Fruit fly (Drosophila melanogaster) whole organism, embryonic: ENCODE data around the gene fit.

Experiments
- Asciz ChIP-seq: fragments of 200-800 bp; sonication (Bioruptor generic); optimal IDR thresholded peaks from 2 replicates; lab custom pipeline; 2017; ENCODE audit warnings: missing biosample characterization, mild to moderate bottlenecking, missing genetic modification characterization, missing genetic modification reagents
- CG10147 ChIP-seq: fragments of 200-800 bp; sonication (Bioruptor generic); optimal IDR thresholded peaks from 2 replicates; lab custom pipeline; 2019; ENCODE audit warnings: missing biosample characterization, mild to moderate bottlenecking, missing genetic modification characterization, moderate library complexity
- CG10979 ChIP-seq: fragments of 200-800 bp; sonication (Bioruptor generic); optimal IDR thresholded peaks from 2 replicates; lab custom pipeline; 2018; ENCODE audit warnings: missing biosample characterization, mild to moderate bottlenecking, missing genetic modification characterization, moderate library complexity
- CG11723 ChIP-seq: fragments of 200-800 bp; sonication (Bioruptor generic); optimal IDR thresholded peaks from 2 replicates; lab custom pipeline; 2017; ENCODE audit warnings: missing biosample characterization, mild to moderate bottlenecking, missing genetic modification characterization
- CG13624 ChIP-seq: fragments of 200-800 bp; sonication (Bioruptor generic); optimal IDR thresholded peaks from 2 replicates; lab custom pipeline; 2016; ENCODE audit warnings: missing biosample characterization, missing genetic modification characterization
- CG14014 ChIP-seq: fragments of 200-800 bp; sonication (Bioruptor generic); IDR thresholded peaks from 2 replicates; pipeline ENCODE4 v1.3.6; 2022; ENCODE audit warnings: missing biosample characterization, missing genetic modification characterization
- CG15479 ChIP-seq: fragments of 200-800 bp; sonication (Bioruptor generic); optimal IDR thresholded peaks from 3 replicates; lab custom pipeline; 2019; ENCODE audit warnings: missing biosample characterization, mild to moderate bottlenecking, missing genetic modification characterization, moderate library complexity
- CG17912 ChIP-seq: fragments of 200-800 bp; sonication (Bioruptor generic); optimal IDR thresholded peaks from 2 replicates; lab custom pipeline; 2018; ENCODE audit warnings: missing biosample characterization, mild to moderate bottlenecking, missing genetic modification characterization
- CG1832 ChIP-seq: fragments of 200-800 bp; sonication (Bioruptor generic); optimal IDR thresholded peaks from 2 replicates; lab custom pipeline; 2017; ENCODE audit warnings: missing biosample characterization, mild to moderate bottlenecking, missing genetic modification characterization, inconsistent platforms
- CG18599 ChIP-seq: fragments of 200-800 bp; sonication (Bioruptor generic); optimal IDR thresholded peaks from 3 replicates; lab custom pipeline; 2017; ENCODE audit warnings: missing biosample characterization, missing genetic modification characterization, mild to moderate bottlenecking, moderate library complexity, missing genetic modification reagents
- CG2120 ChIP-seq: fragments of 200-800 bp; sonication (Bioruptor generic); optimal IDR thresholded peaks from 3 replicates; lab custom pipeline; 2016; ENCODE audit warnings: missing biosample characterization, missing genetic modification characterization
- CG2712 ChIP-seq: fragments of 200-800 bp; optimal IDR thresholded peaks from 3 replicates; lab custom pipeline; 2019; ENCODE audit warnings: missing biosample characterization, mild to moderate bottlenecking, missing genetic modification characterization, moderate library complexity
- CG2875 ChIP-seq: fragments of 200-800 bp; sonication (Bioruptor generic); optimal IDR thresholded peaks from 2 replicates; lab custom pipeline; 2017; ENCODE audit warnings: missing biosample characterization, mild to moderate bottlenecking, missing genetic modification characterization, missing genetic modification reagents
- CG33213 ChIP-seq: fragments of 200-800 bp; sonication (Bioruptor generic); optimal IDR thresholded peaks from 3 replicates; lab custom pipeline; 2016; ENCODE audit warnings: missing biosample characterization, missing genetic modification characterization
- CG3838 ChIP-seq: fragments of 200-800 bp; sonication (Bioruptor generic); optimal IDR thresholded peaks from 3 replicates; lab custom pipeline; 2016; ENCODE audit warnings: missing biosample characterization, missing genetic modification characterization
- CG4617 ChIP-seq: fragments of 200-800 bp; sonication (Bioruptor generic); optimal IDR thresholded peaks from 3 replicates; lab custom pipeline; 2016; ENCODE audit warnings: missing biosample characterization, missing genetic modification characterization, borderline replicate concordance
- CG4854 ChIP-seq: fragments of 200-800 bp; sonication (Bioruptor generic); optimal IDR thresholded peaks from 2 replicates; lab custom pipeline; 2016; ENCODE audit warnings: missing biosample characterization, missing genetic modification characterization, inconsistent platforms
- CG6813 ChIP-seq: fragments of 200-800 bp; sonication (Bioruptor generic); optimal IDR thresholded peaks from 2 replicates; lab custom pipeline; 2017; ENCODE audit warnings: missing biosample characterization, missing genetic modification characterization, mild to moderate bottlenecking, moderate library complexity, missing genetic modification reagents
- CG7745 ChIP-seq: fragments of 200-800 bp; sonication (Bioruptor generic); optimal IDR thresholded peaks from 2 replicates; lab custom pipeline; 2018; ENCODE audit warnings: missing biosample characterization, mild to moderate bottlenecking, missing genetic modification characterization, moderate library complexity
- CG8281 ChIP-seq: fragments of 200-800 bp; sonication (Bioruptor generic); optimal IDR thresholded peaks from 2 replicates; lab custom pipeline; 2018; ENCODE audit warnings: missing biosample characterization, mild to moderate bottlenecking, missing genetic modification characterization, moderate library complexity
- CG8359 ChIP-seq: fragments of 200-800 bp; sonication (Bioruptor generic); optimal IDR thresholded peaks from 2 replicates; lab custom pipeline; 2017; ENCODE audit warnings: missing biosample characterization, mild to moderate bottlenecking, missing genetic modification characterization, borderline replicate concordance
- CG8478 ChIP-seq: fragments of >200 bp; optimal IDR thresholded peaks from 2 replicates; lab custom pipeline; 2018
- CTCF ChIP-seq: fragments of 200-800 bp; sonication (Bioruptor generic); optimal IDR thresholded peaks from 2 replicates; lab custom pipeline; 2017; ENCODE audit warnings: missing biosample characterization, mild to moderate bottlenecking, missing genetic modification characterization, moderate library complexity
- Chrac-16 ChIP-seq: fragments of 200-800 bp; sonication (Bioruptor generic); optimal IDR thresholded peaks from 3 replicates; lab custom pipeline; 2016; ENCODE audit warnings: missing biosample characterization, missing genetic modification characterization
- E2f1 ChIP-seq: fragments of 200-800 bp; sonication (Bioruptor generic); IDR thresholded peaks from 2 replicates; pipeline ENCODE4 v1.3.6; 2022; ENCODE audit warnings: missing biosample characterization, missing genetic modification characterization
- E2f2 ChIP-seq: fragments of 200-800 bp; sonication (Bioruptor generic); IDR thresholded peaks from 2 replicates; pipeline ENCODE4 v1.3.6; 2022; ENCODE audit warnings: missing biosample characterization, missing genetic modification characterization
- Kr ChIP-seq: fragments of 200-800 bp; sonication (Bioruptor generic); optimal IDR thresholded peaks from 2 replicates; lab custom pipeline; 2017; ENCODE audit warnings: missing biosample characterization, mild to moderate bottlenecking, missing genetic modification characterization
- Lpt ChIP-seq: fragments of >200 bp; optimal IDR thresholded peaks from 2 replicates; lab custom pipeline; 2018; ENCODE audit warnings: missing biosample characterization, missing genetic modification characterization
- Opbp ChIP-seq: fragments of 200-800 bp; sonication (Bioruptor generic); IDR thresholded peaks from 3 replicates; pipeline ENCODE4 v1.3.6; 2022; ENCODE audit warnings: missing biosample characterization, missing genetic modification characterization; ENCODE audit not compliant: partially characterized antibody
- Scr ChIP-seq: fragments of 200-800 bp; sonication (Bioruptor generic); IDR thresholded peaks from 2 replicates; pipeline ENCODE4 v1.3.6; 2022; ENCODE audit warnings: missing biosample characterization, missing genetic modification characterization; ENCODE audit not compliant: partially characterized antibody
- Sry-δ ChIP-seq: fragments of 200-800 bp; sonication (Bioruptor generic); optimal IDR thresholded peaks from 2 replicates; lab custom pipeline; 2016; ENCODE audit warnings: missing biosample characterization, missing genetic modification characterization
- bowl ChIP-seq: fragments of 200-800 bp; sonication (Bioruptor generic); IDR thresholded peaks from 2 replicates; pipeline ENCODE4 v1.3.6; 2022; ENCODE audit warnings: missing biosample characterization, missing genetic modification characterization
- cwo ChIP-seq: fragments of 200-800 bp; sonication (Bioruptor generic); optimal IDR thresholded peaks from 3 replicates; lab custom pipeline; 2017; ENCODE audit warnings: missing biosample characterization, missing genetic modification characterization, mild to moderate bottlenecking, moderate library complexity, missing genetic modification reagents
- da ChIP-seq: fragments of 200-800 bp; sonication (Bioruptor generic); optimal IDR thresholded peaks from 2 replicates; lab custom pipeline; 2016; ENCODE audit warnings: missing biosample characterization, missing genetic modification characterization
- emc ChIP-seq: fragments of 200-800 bp; sonication (Bioruptor generic); optimal IDR thresholded peaks from 2 replicates; lab custom pipeline; 2016; ENCODE audit warnings: missing biosample characterization, missing genetic modification characterization
- ftz-f1 ChIP-seq: fragments of 200-800 bp; sonication (Bioruptor generic); optimal IDR thresholded peaks from 2 replicates; lab custom pipeline; 2016; ENCODE audit warnings: missing biosample characterization, missing genetic modification characterization
- gcm ChIP-seq: fragments of 200-800 bp; sonication (Bioruptor generic); optimal IDR thresholded peaks from 2 replicates; lab custom pipeline; 2019; ENCODE audit warnings: missing biosample characterization, mild to moderate bottlenecking, missing genetic modification characterization, moderate library complexity
- gcm2 ChIP-seq: fragments of 200-800 bp; sonication (Bioruptor generic); optimal IDR thresholded peaks from 2 replicates; lab custom pipeline; 2016; ENCODE audit warnings: missing biosample characterization, missing genetic modification characterization
- kah ChIP-seq: fragments of 200-800 bp; sonication (Bioruptor generic); optimal IDR thresholded peaks from 2 replicates; lab custom pipeline; 2018; ENCODE audit warnings: missing biosample characterization, mild to moderate bottlenecking, missing genetic modification characterization
- lab ChIP-seq: fragments of 200-800 bp; sonication (Bioruptor generic); optimal IDR thresholded peaks from 3 replicates; lab custom pipeline; 2017; ENCODE audit warnings: missing biosample characterization, missing genetic modification characterization, mild to moderate bottlenecking, moderate library complexity, missing genetic modification reagents
- lmd ChIP-seq: fragments of 200-800 bp; sonication (Bioruptor generic); IDR thresholded peaks from 2 replicates; pipeline ENCODE4 v1.3.6; 2022; ENCODE audit warnings: missing biosample characterization, missing genetic modification characterization
- phol ChIP-seq: fragments of 200-800 bp; sonication (Bioruptor generic); optimal IDR thresholded peaks from 3 replicates; lab custom pipeline; 2018; ENCODE audit warnings: missing biosample characterization, mild to moderate bottlenecking, missing genetic modification characterization, moderate library complexity
- run ChIP-seq: fragments of 200-800 bp; sonication (Bioruptor generic); optimal IDR thresholded peaks from 3 replicates; lab custom pipeline; 2018; ENCODE audit warnings: missing biosample characterization, mild to moderate bottlenecking, missing genetic modification characterization
- sd ChIP-seq: fragments of 200-800 bp; sonication (Bioruptor generic); optimal IDR thresholded peaks from 3 replicates; lab custom pipeline; 2018; ENCODE audit warnings: missing biosample characterization, mild to moderate bottlenecking, missing genetic modification characterization, moderate library complexity
- slp2 ChIP-seq: fragments of 200-800 bp; sonication (Bioruptor generic); optimal IDR thresholded peaks from 2 replicates; lab custom pipeline; 2016; ENCODE audit warnings: missing biosample characterization, missing genetic modification characterization
- sob ChIP-seq: fragments of 200-800 bp; sonication (Bioruptor generic); IDR thresholded peaks from 2 replicates; pipeline ENCODE4 v1.3.6; 2022; ENCODE audit warnings: missing biosample characterization, missing genetic modification characterization
- tgo ChIP-seq: fragments of 200-800 bp; sonication (Bioruptor generic); IDR thresholded peaks from 3 replicates; pipeline ENCODE4 v1.3.6; 2022; ENCODE audit warnings: missing biosample characterization, missing genetic modification characterization
- tio ChIP-seq: fragments of 200-800 bp; sonication (Bioruptor generic); optimal IDR thresholded peaks from 2 replicates; lab custom pipeline; 2017; ENCODE audit warnings: missing biosample characterization, missing genetic modification characterization, inconsistent platforms
- zfh1 ChIP-seq: fragments of 200-800 bp; sonication (Bioruptor generic); IDR thresholded peaks from 3 replicates; pipeline ENCODE4 v1.3.6; 2022; ENCODE audit warnings: missing biosample characterization, missing genetic modification characterization

fit gene

dm6 chr3R:21856098-21856872, 28.0 kb downstream of the fit start, which contains the start of gene glec (continued):
- TF ChIP-seq sd (tag; lab: Kevin White, UChicago) = no peak
- peak; percentile 52; the same call in 1 of the 2 replicates for TF ChIP-seq bowl (GFP tag; lab: Robert Waterston, UW)
- no peak for TF ChIP-seq CG10147 (GFP tag; lab: Kevin White, UChicago)
- TF ChIP-seq CG4854 (GFP tag; lab: Kevin White, UChicago) = no peak
- no peak for TF ChIP-seq CG2712 (tag; lab: Kevin White, UChicago)
- TF ChIP-seq lab (GFP tag; lab: Kevin White, UChicago) = peak; percentile 63
- no peak for TF ChIP-seq CG2120 (GFP tag; lab: Kevin White, UChicago)
- TF ChIP-seq Scr = peak; percentile 56
- TF ChIP-seq Lpt (GFP tag; lab: Kevin White, UChicago) = no peak
- peak; percentile 44; the same call in 1 of the 2 replicates for TF ChIP-seq CG14014 (GFP tag; lab: Robert Waterston, UW)
- no peak for TF ChIP-seq da
- no peak for TF ChIP-seq kah
- no peak for TF ChIP-seq slp2
- peak; percentile 8; the same call in 1 of the 2 replicates for TF ChIP-seq E2f1 (GFP tag; lab: Robert Waterston, UW)
- TF ChIP-seq CG8478 = no peak
- peak; percentile 3 for TF ChIP-seq Sry-δ (GFP tag; lab: Kevin White, UChicago)
- TF ChIP-seq CG7745 = no peak
- no peak for TF ChIP-seq CG6813 (GFP tag; lab: Kevin White, UChicago)
- TF ChIP-seq CG3838 (GFP tag; lab: Kevin White, UChicago) = no peak
- no peak for TF ChIP-seq CG10979 (tag; lab: Kevin White, UChicago)
- no peak for TF ChIP-seq Asciz
- peak; percentile 34; the same call in 1 of the 2 replicates for TF ChIP-seq sob (GFP tag; lab: Robert Waterston, UW)
- no peak for TF ChIP-seq CG8359 (GFP tag; lab: Kevin White, UChicago)
- TF ChIP-seq CG18599 (GFP tag; lab: Kevin White, UChicago) = no peak
- peak; percentile 26 for TF ChIP-seq phol
- peak; percentile 74 for TF ChIP-seq zfh1 (GFP tag; lab: Robert Waterston, UW)
- TF ChIP-seq emc (GFP tag; lab: Kevin White, UChicago) = no peak
- TF ChIP-seq CG13624 (GFP tag; lab: Kevin White, UChicago) = peak; percentile 53
- TF ChIP-seq CG8281 = no peak
- TF ChIP-seq run = no peak
- peak; percentile 46 for TF ChIP-seq Chrac-16 (GFP tag; lab: Kevin White, UChicago)
- no peak for TF ChIP-seq Kr (GFP tag; lab: Kevin White, UChicago)
- TF ChIP-seq Opbp (GFP tag; lab: Robert Waterston, UW) = peak; percentile 73
- no peak for TF ChIP-seq CG11723 (GFP tag; lab: Kevin White, UChicago)
- no peak for TF ChIP-seq CG4617 (GFP tag; lab: Kevin White, UChicago)
- peak; percentile 36 for TF ChIP-seq E2f2 (GFP tag; lab: Robert Waterston, UW)
- peak; percentile 76 for TF ChIP-seq ftz-f1 (GFP tag; lab: Kevin White, UChicago)
- TF ChIP-seq CG1832 (GFP tag; lab: Kevin White, UChicago) = no peak
- 0 out of 3 replicates have a peak, but pooled peaks have one; percentile 31 for TF ChIP-seq tgo
- TF ChIP-seq cwo (GFP tag; lab: Kevin White, UChicago) = no peak
- peak; percentile 19 for TF ChIP-seq CTCF (GFP tag; lab: Kevin White, UChicago)
- peak; percentile 48 for TF ChIP-seq CG2875 (GFP tag; lab: Kevin White, UChicago)
- TF ChIP-seq lmd (GFP tag; lab: Robert Waterston, UW) = no peak; the same call in 1 of the 2 replicates
- peak; percentile 45 for TF ChIP-seq CG17912 (GFP tag; lab: Kevin White, UChicago)
- no peak for TF ChIP-seq gcm2
- TF ChIP-seq tio (GFP tag; lab: Kevin White, UChicago) = peak; percentile 55
- TF ChIP-seq gcm (GFP tag; lab: Kevin White, UChicago) = peak; percentile 4
- TF ChIP-seq CG15479 (GFP tag; lab: Kevin White, UChicago) = no peak
- TF ChIP-seq CG33213 (GFP tag; lab: Kevin White, UChicago) = peak; percentile 63
